Fruit fly (Drosophila melanogaster) whole organism, embryonic: ENCODE results near the gene LIMK1.
A peak's percentile ranks its signal among the peaks of the same experiment; 100 is the strongest.

Experiments used
- Abd-B ChIP-seq: fragments of 200-800 bp; sonication (Bioruptor generic); optimal IDR thresholded peaks from 2 replicates; lab custom pipeline; 2018; ENCODE audit warnings: missing biosample characterization, mild to moderate bottlenecking, missing genetic modification characterization, moderate library complexity
- Antp ChIP-seq: fragments of 200-800 bp; sonication (Bioruptor generic); optimal IDR thresholded peaks from 3 replicates; lab custom pipeline; 2016; ENCODE audit warnings: missing biosample characterization, missing genetic modification characterization
- CG10274 ChIP-seq: fragments of 200-800 bp; sonication (Bioruptor generic); optimal IDR thresholded peaks from 3 replicates; lab custom pipeline; 2017; ENCODE audit warnings: missing biosample characterization, mild to moderate bottlenecking, missing genetic modification characterization
- CG11504 ChIP-seq: fragments of 200-800 bp; sonication (Bioruptor generic); optimal IDR thresholded peaks from 3 replicates; lab custom pipeline; 2019; ENCODE audit warnings: missing biosample characterization, mild to moderate bottlenecking, missing genetic modification characterization, moderate library complexity
- CG12236 ChIP-seq: fragments of 200-800 bp; sonication (Bioruptor generic); optimal IDR thresholded peaks from 2 replicates; lab custom pipeline; 2016; ENCODE audit warnings: missing biosample characterization, missing genetic modification characterization
- CG13424 ChIP-seq: fragments of 200-800 bp; sonication (Bioruptor generic); optimal IDR thresholded peaks from 2 replicates; lab custom pipeline; 2019; ENCODE audit warnings: missing biosample characterization, mild to moderate bottlenecking, missing genetic modification characterization, moderate library complexity
- CG14441 ChIP-seq: fragments of 200-800 bp; sonication (Bioruptor generic); IDR thresholded peaks from 2 replicates; pipeline ENCODE4 v1.3.6; 2022; ENCODE audit warnings: missing biosample characterization, missing genetic modification characterization
- CG17359 ChIP-seq: fragments of 200-800 bp; sonication (Bioruptor generic); optimal IDR thresholded peaks from 3 replicates; lab custom pipeline; 2018; ENCODE audit warnings: missing biosample characterization, mild to moderate bottlenecking, missing genetic modification characterization, moderate library complexity
- CG17385 ChIP-seq: fragments of 200-800 bp; sonication (Bioruptor generic); optimal IDR thresholded peaks from 3 replicates; lab custom pipeline; 2018; ENCODE audit warnings: missing biosample characterization, mild to moderate bottlenecking, missing genetic modification characterization
- CG17568 ChIP-seq: fragments of 200-800 bp; sonication (Bioruptor generic); optimal IDR thresholded peaks from 2 replicates; lab custom pipeline; 2018; ENCODE audit warnings: missing biosample characterization, mild to moderate bottlenecking, missing genetic modification characterization, moderate library complexity
- CG17829 ChIP-seq: fragments of 200-800 bp; optimal IDR thresholded peaks from 2 replicates; lab custom pipeline; 2019; ENCODE audit warnings: missing biosample characterization, mild to moderate bottlenecking, missing genetic modification characterization, moderate library complexity
- CG32772 ChIP-seq: fragments of 200-800 bp; sonication (Bioruptor generic); IDR thresholded peaks from 2 replicates; pipeline ENCODE4 v1.3.6; 2022; ENCODE audit warnings: missing biosample characterization, missing genetic modification characterization
- CG34422 ChIP-seq: fragments of 200-800 bp; sonication (Bioruptor generic); IDR thresholded peaks from 3 replicates; pipeline ENCODE4 v1.3.6; 2022; ENCODE audit warnings: missing biosample characterization, missing genetic modification characterization
- CG4820 ChIP-seq: fragments of 200-800 bp; sonication (Bioruptor generic); optimal IDR thresholded peaks from 3 replicates; lab custom pipeline; 2016; ENCODE audit warnings: missing biosample characterization, missing genetic modification characterization
- CG6813 ChIP-seq: fragments of 200-800 bp; sonication (Bioruptor generic); optimal IDR thresholded peaks from 2 replicates; lab custom pipeline; 2017; ENCODE audit warnings: missing biosample characterization, missing genetic modification characterization, mild to moderate bottlenecking, moderate library complexity, missing genetic modification reagents
- CG8290 ChIP-seq, 3 experiments: fragments of 200-800 bp; sonication (Bioruptor generic); optimal IDR thresholded peaks; 2 replicates each; lab custom pipeline; 2016 to 2019; ENCODE audit warnings: missing biosample characterization in 3 of 3, missing genetic modification characterization in 3 of 3, mild to moderate bottlenecking in 2 of 3, moderate library complexity in 1 of 3
- CG9215 ChIP-seq: fragments of 200-800 bp; sonication (Bioruptor generic); IDR thresholded peaks from 2 replicates; pipeline ENCODE4 v1.3.6; 2022; ENCODE audit warnings: missing biosample characterization, missing genetic modification characterization
- D ChIP-seq, 2 experiments: fragments of 200-800 bp in 1 of 2; fragments of >200 bp in 1 of 2; sonication (Bioruptor generic) in 1 of 2; optimal IDR thresholded peaks; 2 replicates in 1 of 2; 3 replicates in 1 of 2; lab custom pipeline; 2017; ENCODE audit warnings: mild to moderate bottlenecking in 1 of 2, missing biosample characterization in 1 of 2, missing genetic modification characterization in 1 of 2, missing genetic modification reagents in 1 of 2
- Dfd ChIP-seq, 2 experiments: fragments of >200 bp; optimal IDR thresholded peaks; 2 replicates each; lab custom pipeline; 2017; ENCODE audit warnings: missing biosample characterization in 2 of 2, missing genetic modification characterization in 2 of 2
- Dip2 ChIP-seq: fragments of 200-800 bp; sonication (Bioruptor generic); IDR thresholded peaks from 2 replicates; pipeline ENCODE4 v1.3.6; 2022; ENCODE audit warnings: missing biosample characterization, missing genetic modification characterization
- Dref ChIP-seq: fragments of 200-800 bp; sonication (Bioruptor generic); IDR thresholded peaks from 2 replicates; pipeline ENCODE4 v1.3.6; 2022; ENCODE audit warnings: missing biosample characterization, missing genetic modification characterization
- Hmr ChIP-seq: fragments of 200-800 bp; sonication (Bioruptor generic); optimal IDR thresholded peaks from 3 replicates; lab custom pipeline; 2017; ENCODE audit warnings: mild to moderate bottlenecking, missing biosample characterization, missing genetic modification reagents, missing genetic modification characterization
- Med ChIP-seq: fragments of 200-800 bp; sonication (Bioruptor generic); peaks from one replicate; lab custom pipeline; 2016; ENCODE audit warnings: missing biosample characterization, missing genetic modification characterization, mild to moderate bottlenecking, inconsistent platforms, moderate library complexity
- Meics ChIP-seq: fragments of 200-800 bp; sonication (Bioruptor generic); optimal IDR thresholded peaks from 2 replicates; lab custom pipeline; 2017; ENCODE audit warnings: missing biosample characterization, mild to moderate bottlenecking, missing genetic modification characterization
- Oaz ChIP-seq: fragments of 200-800 bp; sonication (Bioruptor generic); IDR thresholded peaks from 2 replicates; pipeline ENCODE4 v1.3.6; 2022; ENCODE audit warnings: missing biosample characterization, missing genetic modification characterization
- Optix ChIP-seq: fragments of 200-800 bp; sonication (Bioruptor generic); IDR thresholded peaks from 3 replicates; pipeline ENCODE4 v1.3.6; 2022; ENCODE audit warnings: missing biosample characterization, missing genetic modification characterization
- al ChIP-seq: fragments of 200-800 bp; sonication (Bioruptor generic); IDR thresholded peaks from 2 replicates; pipeline ENCODE4 v1.3.6; 2022; ENCODE audit warnings: missing biosample characterization, missing genetic modification characterization
- ara ChIP-seq: fragments of 200-800 bp; sonication (Bioruptor generic); IDR thresholded peaks from 2 replicates; pipeline ENCODE4 v1.3.6; 2022; ENCODE audit warnings: missing biosample characterization, missing genetic modification characterization
- ash1 ChIP-seq: fragments of 200-800 bp; sonication (Bioruptor generic); optimal IDR thresholded peaks from 2 replicates; lab custom pipeline; 2018; ENCODE audit warnings: missing biosample characterization, mild to moderate bottlenecking, missing genetic modification characterization
- dysf ChIP-seq: fragments of 200-800 bp; sonication (Bioruptor generic); IDR thresholded peaks from 3 replicates; pipeline ENCODE4 v1.3.6; 2022; ENCODE audit warnings: missing biosample characterization, missing genetic modification characterization
- fd64A ChIP-seq: fragments of 200-800 bp; sonication (Bioruptor generic); optimal IDR thresholded peaks from 3 replicates; lab custom pipeline; 2018; ENCODE audit warnings: missing biosample characterization, mild to moderate bottlenecking, missing genetic modification characterization
- fd96Cb ChIP-seq: fragments of 200-800 bp; sonication (Bioruptor generic); optimal IDR thresholded peaks from 2 replicates; lab custom pipeline; 2018; ENCODE audit warnings: missing biosample characterization, mild to moderate bottlenecking, missing genetic modification characterization, moderate library complexity
- fu2 ChIP-seq: fragments of 200-800 bp; sonication (Bioruptor generic); optimal IDR thresholded peaks from 2 replicates; lab custom pipeline; 2016; ENCODE audit warnings: missing biosample characterization, missing genetic modification characterization
- gcm ChIP-seq: fragments of 200-800 bp; sonication (Bioruptor generic); optimal IDR thresholded peaks from 2 replicates; lab custom pipeline; 2019; ENCODE audit warnings: missing biosample characterization, mild to moderate bottlenecking, missing genetic modification characterization, moderate library complexity
- h ChIP-seq: fragments of >200 bp; optimal IDR thresholded peaks from 2 replicates; lab custom pipeline; 2017
- jigr1 ChIP-seq: fragments of 200-800 bp; sonication (Bioruptor generic); IDR thresholded peaks from 3 replicates; pipeline ENCODE4 v1.3.6; 2022; ENCODE audit warnings: missing biosample characterization, missing genetic modification characterization
- kah ChIP-seq: fragments of 200-800 bp; sonication (Bioruptor generic); optimal IDR thresholded peaks from 2 replicates; lab custom pipeline; 2018; ENCODE audit warnings: missing biosample characterization, mild to moderate bottlenecking, missing genetic modification characterization
- kay ChIP-seq: fragments of 200-800 bp; sonication (Bioruptor generic); optimal IDR thresholded peaks from 2 replicates; lab custom pipeline; 2016; ENCODE audit warnings: missing biosample characterization, missing genetic modification characterization
- lab ChIP-seq: fragments of 200-800 bp; sonication (Bioruptor generic); optimal IDR thresholded peaks from 3 replicates; lab custom pipeline; 2017; ENCODE audit warnings: missing biosample characterization, missing genetic modification characterization, mild to moderate bottlenecking, moderate library complexity, missing genetic modification reagents
- lmd ChIP-seq: fragments of 200-800 bp; sonication (Bioruptor generic); IDR thresholded peaks from 2 replicates; pipeline ENCODE4 v1.3.6; 2022; ENCODE audit warnings: missing biosample characterization, missing genetic modification characterization
- maf-S ChIP-seq: fragments of 200-800 bp; sonication (Bioruptor generic); optimal IDR thresholded peaks from 2 replicates; lab custom pipeline; 2016; ENCODE audit warnings: missing biosample characterization, missing genetic modification characterization
- peb ChIP-seq: fragments of 200-800 bp; sonication (Bioruptor generic); IDR thresholded peaks from 2 replicates; pipeline ENCODE4 v1.3.6; 2022; ENCODE audit warnings: missing biosample characterization, missing genetic modification characterization
- pum ChIP-seq: fragments of 200-800 bp; sonication (Bioruptor generic); optimal IDR thresholded peaks from 2 replicates; lab custom pipeline; 2016; ENCODE audit warnings: missing biosample characterization, missing genetic modification characterization
- ro ChIP-seq: fragments of 200-800 bp; sonication (Bioruptor generic); IDR thresholded peaks from 2 replicates; pipeline ENCODE4 v1.3.6; 2022; ENCODE audit warnings: missing biosample characterization, missing genetic modification characterization
- sob ChIP-seq: fragments of 200-800 bp; sonication (Bioruptor generic); IDR thresholded peaks from 2 replicates; pipeline ENCODE4 v1.3.6; 2022; ENCODE audit warnings: missing biosample characterization, missing genetic modification characterization
- toy ChIP-seq: fragments of 200-800 bp; sonication (Bioruptor generic); IDR thresholded peaks from 2 replicates; pipeline ENCODE4 v1.3.6; 2022; ENCODE audit warnings: missing biosample characterization, missing genetic modification characterization
- ttk ChIP-seq: fragments of 200-800 bp; sonication (Bioruptor generic); IDR thresholded peaks from 2 replicates; pipeline ENCODE4 v2.1.2; 2022; ENCODE audit warnings: missing biosample characterization, missing genetic modification characterization
- z ChIP-seq: fragments of 200-800 bp; sonication (Bioruptor generic); IDR thresholded peaks from 3 replicates; pipeline ENCODE4 v1.3.6; 2022; ENCODE audit warnings: missing biosample characterization, missing genetic modification characterization
- zfh1 ChIP-seq: fragments of 200-800 bp; sonication (Bioruptor generic); IDR thresholded peaks from 3 replicates; pipeline ENCODE4 v1.3.6; 2022; ENCODE audit warnings: missing biosample characterization, missing genetic modification characterization

The LIMK1 gene

DNA sequence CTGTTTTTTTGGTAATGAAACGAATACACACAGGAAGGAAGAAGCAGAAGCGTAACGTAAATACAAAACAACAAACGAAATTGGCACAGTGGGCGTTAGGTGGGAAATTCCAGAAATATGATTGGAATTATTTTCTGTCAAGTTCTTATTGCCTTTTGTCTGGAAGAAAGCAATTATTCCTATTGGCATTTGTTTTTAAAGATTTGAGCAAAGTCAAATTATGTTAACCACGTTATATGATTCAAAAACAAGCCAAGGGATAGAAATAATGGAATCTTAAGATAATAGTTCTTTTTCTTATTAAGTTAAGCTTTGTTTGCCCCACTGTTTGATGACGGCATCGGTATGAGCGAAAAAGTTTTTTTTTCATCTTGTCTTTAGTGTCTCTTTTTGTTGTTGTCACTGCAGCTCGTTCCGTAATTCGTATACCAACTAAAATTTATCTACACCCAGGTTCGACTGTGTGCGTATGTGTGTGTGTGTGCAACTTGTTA, 12.4 kb downstream of the LIMK1 start (continued):
- TF ChIP-seq fd64A (GFP tag; lab: Kevin White, UChicago) (peak; percentile 78), D (optimal IDR thresholded peaks at IDR 0.05; lab: Kevin White, UChicago) (no peak), D (GFP tag; optimal IDR thresholded peaks at IDR 0.05; lab: Kevin White, UChicago) (peak; percentile 89), CG17568 (GFP tag; lab: Kevin White, UChicago) (peak; percentile 92), peb (GFP tag; lab: Robert Waterston, UW) (peak; percentile 76), CG14441 (GFP tag; lab: Robert Waterston, UW) (peak; percentile 94), lab (GFP tag; lab: Kevin White, UChicago) (peak; percentile 98), kah (GFP tag; lab: Kevin White, UChicago) (peak; percentile 85), CG8290 (GFP tag; optimal IDR thresholded peaks at IDR 0.05; lab: Kevin White, UChicago) (no peak), CG8290 (tag; optimal IDR thresholded peaks at IDR 0.05; lab: Kevin White, UChicago) (peak; percentile 28 to 89), Oaz (peak; percentile 91), CG17359 (tag; lab: Kevin White, UChicago) (peak; percentile 97), Antp (GFP tag; lab: Kevin White, UChicago) (peak; percentile 95), lmd (peak; percentile 96), ttk (GFP tag; lab: Robert Waterston, UW) (peak; percentile 88), kay (GFP tag; lab: Kevin White, UChicago) (peak; percentile 87), Dref (GFP tag; lab: Robert Waterston, UW) (no peak), pum (peak; percentile 93), Hmr (peak; percentile 97), dysf (GFP tag; lab: Robert Waterston, UW) (peak; percentile 96)
- TF ChIP-seq, all 482 proteins: peak for 417

DNA sequence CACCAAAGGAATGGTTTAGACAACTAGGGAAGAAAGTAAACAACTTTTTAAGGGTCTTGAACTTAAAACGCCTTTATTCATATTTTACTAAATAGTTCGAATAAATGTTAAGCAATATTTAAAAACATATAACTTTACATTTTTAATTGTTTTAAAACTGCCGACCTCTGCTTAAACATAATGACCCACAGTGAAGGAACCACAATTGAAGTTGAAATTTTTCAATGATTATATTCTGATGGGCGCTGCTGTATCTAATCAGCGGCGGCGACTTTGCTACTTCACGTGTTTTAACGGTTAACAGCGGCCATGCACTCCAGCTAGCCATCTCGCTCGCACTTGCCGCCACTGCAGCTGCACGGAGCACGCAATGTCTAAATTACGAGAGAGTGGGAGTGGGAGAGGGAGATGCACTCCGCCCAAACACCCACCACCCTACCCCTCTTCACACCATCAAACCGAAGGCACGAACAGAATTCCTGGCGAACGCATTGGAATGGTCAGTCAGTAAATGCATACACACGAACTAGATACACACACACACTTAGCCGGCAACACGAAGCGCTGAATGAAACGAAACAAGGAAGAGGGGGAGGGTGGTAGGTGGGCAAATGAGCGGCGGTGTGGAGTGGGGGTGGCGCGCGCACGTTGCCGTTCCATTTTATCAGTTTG, 13.2 kb downstream of the LIMK1 start:
- TF ChIP-seq Optix (GFP tag; lab: Robert Waterston, UW) (no peak), CG12236 (GFP tag; lab: Kevin White, UChicago) (no peak), CG17359 (tag; lab: Kevin White, UChicago) (peak; percentile 69), Meics (GFP tag; lab: Kevin White, UChicago) (peak; percentile 67), fd96Cb (tag; lab: Kevin White, UChicago) (peak; percentile 73), CG4820 (peak; percentile 12), fu2 (peak; percentile 33), ro (GFP tag; lab: Robert Waterston, UW) (no peak), toy (GFP tag; lab: Robert Waterston, UW) (no peak), zfh1 (GFP tag; lab: Robert Waterston, UW) (0 out of 3 replicates have a peak, but pooled peaks have one; percentile 53), Med (GFP tag; lab: Kevin White, UChicago) (peak; percentile 71), jigr1 (GFP tag; lab: Robert Waterston, UW) (no peak), ash1 (GFP tag; lab: Kevin White, UChicago) (no peak), CG17385 (GFP tag; lab: Kevin White, UChicago) (peak; percentile 40), h (lab: Kevin White, UChicago) (no peak), CG9215 (peak; percentile 42), Dip2 (GFP tag; lab: Robert Waterston, UW) (no peak), CG17829 (peak; percentile 49), ara (GFP tag; lab: Robert Waterston, UW) (peak; percentile 40; the same call in 1 of the 2 replicates), z (no peak), CG13424 (tag; lab: Kevin White, UChicago) (peak; percentile 80), CG32772 (GFP tag; lab: Robert Waterston, UW) (peak; percentile 42; the same call in 1 of the 2 replicates), Abd-B (peak; percentile 14), CG6813 (GFP tag; lab: Kevin White, UChicago) (no peak), gcm (peak; percentile 19), CG34422 (no peak), al (GFP tag; lab: Robert Waterston, UW) (no peak), Dfd (GFP tag; optimal IDR thresholded peaks at IDR 0.05; lab: Kevin White, UChicago) (no peak), CG10274 (GFP tag; lab: Kevin White, UChicago) (no peak), sob (GFP tag; lab: Robert Waterston, UW) (no peak; the same call in 1 of the 2 replicates), CG11504 (tag; lab: Kevin White, UChicago) (peak; percentile 81), maf-S (GFP tag; lab: Kevin White, UChicago) (no peak)
